Worm (Caenorhabditis elegans): Measurements from ENCODE around the gene clec-71.

- TF ChIP-seq ztf-11 (tag; optimal IDR thresholded peaks at IDR 0.05) (no peak), nhr-11 (tag; optimal IDR thresholded peaks at IDR 0.05) (no peak)
Measured at ce11 chrIV:3892027-3892426, 45.2 kb upstream of the clec-71 start, which contains the start of gene F56D6.9.

Measured in whole organism, L1 larva.